Worm (Caenorhabditis elegans) whole organism, L1 larva: ENCODE measurements around the gene clec-75.

Experiments used
- alr-1 ChIP-seq: fragments of 200-800 bp; sonication (Bioruptor generic); optimal IDR thresholded peaks from 2 replicates; lab custom pipeline; 2018; ENCODE audit warnings: borderline replicate concordance, mild to moderate bottlenecking, missing genetic modification characterization, missing compliant biosample characterization
- aly-2 ChIP-seq: fragments of 150-350 bp; optimal IDR thresholded peaks from 2 replicates; lab custom pipeline; 2014; ENCODE audit warnings: missing biosample characterization, missing genetic modification characterization
- fkh-10 ChIP-seq: sonication (generic microtip); optimal IDR thresholded peaks from 2 replicates; lab custom pipeline; 2017; ENCODE audit warnings: missing biosample characterization, missing genetic modification reagents, missing genetic modification characterization
- grh-1 ChIP-seq: fragments of 200-800 bp; sonication (Bioruptor generic); IDR thresholded peaks from 2 replicates; pipeline ENCODE4 v1.3.6; 2022; ENCODE audit warnings: missing genetic modification reagents, missing genetic modification characterization, missing compliant biosample characterization
- lin-39 ChIP-seq: fragments of 150-350 bp; optimal IDR thresholded peaks from 2 replicates; lab custom pipeline; 2014; ENCODE audit warnings: missing biosample characterization, missing genetic modification reagents, missing genetic modification characterization
- lir-3 ChIP-seq: sonication (generic microtip); optimal IDR thresholded peaks from 2 replicates; lab custom pipeline; 2016; ENCODE audit warnings: mild to moderate bottlenecking, missing genetic modification characterization, moderate library complexity, missing compliant biosample characterization; ENCODE audit not compliant: poor library complexity
- lsy-2 ChIP-seq, 2 experiments: fragments of 150-350 bp; optimal IDR thresholded peaks; 2 replicates each; lab custom pipeline; 2014; ENCODE audit warnings: missing biosample characterization in 2 of 2, missing genetic modification characterization in 2 of 2
- mep-1 ChIP-seq: fragments of 150-350 bp; optimal IDR thresholded peaks from 2 replicates; lab custom pipeline; 2014; ENCODE audit warnings: missing biosample characterization, missing genetic modification characterization
- nhr-12 ChIP-seq: sonication (generic microtip); optimal IDR thresholded peaks from 2 replicates; lab custom pipeline; 2017; ENCODE audit warnings: missing biosample characterization, missing genetic modification characterization
- nhr-20 ChIP-seq: sonication (generic microtip); optimal IDR thresholded peaks from 2 replicates; lab custom pipeline; 2016; ENCODE audit warnings: mild to moderate bottlenecking, missing genetic modification characterization, missing compliant biosample characterization
- rnt-1 ChIP-seq: sonication (generic microtip); optimal IDR thresholded peaks from 2 replicates; lab custom pipeline; 2016; ENCODE audit warnings: mild to moderate bottlenecking, missing genetic modification characterization, moderate library complexity, missing compliant biosample characterization

- no peak for TF ChIP-seq nhr-12 (tag; lab: Kevin White, UChicago)
- TF ChIP-seq grh-1 (GFP tag; lab: Robert Waterston, UW) = no peak
- no peak for TF ChIP-seq lin-39 (tag; lab: Kevin White, UChicago)
- no peak for TF ChIP-seq fkh-10 (GFP tag; lab: Kevin White, UChicago)
- no peak for TF ChIP-seq nhr-20 (tag; lab: Kevin White, UChicago)
- TF ChIP-seq aly-2 (tag; lab: Kevin White, UChicago) = no peak
- TF ChIP-seq mep-1 (tag; lab: Kevin White, UChicago) = no peak
- no peak for TF ChIP-seq rnt-1 (tag; lab: Kevin White, UChicago)
- no peak for TF ChIP-seq lir-3 (tag; lab: Kevin White, UChicago)
- TF ChIP-seq alr-1 (tag; lab: Kevin White, UChicago) = no peak
- TF ChIP-seq lsy-2 (tag; optimal IDR thresholded peaks at IDR 0.05; lab: Kevin White, UChicago) = no peak
Measured at ce11 chrIV:4009923-4010322, 49.4 kb downstream of the clec-75 start.
